Fruit fly (Drosophila melanogaster): Measurements from ENCODE around the gene CG2150.

The CG2150 gene

DNA sequence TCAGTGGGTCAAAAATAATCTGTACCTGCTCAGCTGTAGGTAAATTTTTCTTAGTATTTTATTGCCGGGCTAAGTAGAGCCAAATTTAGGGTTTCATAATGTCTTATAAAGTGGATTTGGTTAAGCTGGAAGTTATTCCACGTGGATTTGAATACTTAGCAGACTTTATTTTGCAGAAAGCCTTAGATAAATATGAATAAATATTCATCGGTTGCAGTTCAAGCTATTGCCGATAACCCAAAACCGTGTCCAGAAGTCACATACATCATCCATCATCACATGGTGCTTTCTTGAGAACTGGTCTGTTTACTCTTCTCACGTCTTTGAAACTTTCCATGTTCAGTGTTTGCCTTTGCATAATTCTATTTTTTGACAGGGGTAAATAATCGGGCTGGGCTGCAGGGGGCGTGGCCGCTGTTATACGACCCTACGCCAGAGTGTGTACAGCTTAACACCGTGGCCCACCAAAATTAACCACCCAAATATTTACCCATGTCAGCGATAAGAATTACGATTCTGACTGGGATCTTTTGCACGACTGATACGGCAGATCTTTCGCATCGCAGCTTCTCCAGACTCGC is 5.9 kb downstream of the CG2150 start, which contains the start of gene CG2187 (continued):
- peak; percentile 32 for TF ChIP-seq BtbVII (GFP tag; optimal IDR thresholded peaks at IDR 0.05)
- no peak for TF ChIP-seq CG3281 (GFP tag; optimal IDR thresholded peaks at IDR 0.05)
- TF ChIP-seq kay (GFP tag; optimal IDR thresholded peaks at IDR 0.05): no peak
- no peak for TF ChIP-seq run (tag; optimal IDR thresholded peaks at IDR 0.05)
- TF ChIP-seq CG33557 (GFP tag; optimal IDR thresholded peaks at IDR 0.05): no peak
- TF ChIP-seq CG4424 (GFP tag; optimal IDR thresholded peaks at IDR 0.05): no peak
- no peak for TF ChIP-seq gce (GFP tag; IDR thresholded peaks at IDR 0.05)
- no peak for TF ChIP-seq ems (GFP tag; optimal IDR thresholded peaks at IDR 0.05)
- TF ChIP-seq lbe (GFP tag; optimal IDR thresholded peaks at IDR 0.05): no peak
- peak; percentile 36 for TF ChIP-seq sens (GFP tag)
- TF ChIP-seq CG34376 (GFP tag; optimal IDR thresholded peaks at IDR 0.05): no peak
- no peak for TF ChIP-seq CG8478 (optimal IDR thresholded peaks at IDR 0.05)
- peak; percentile 5 for TF ChIP-seq CG15514 (GFP tag; optimal IDR thresholded peaks at IDR 0.05)
- TF ChIP-seq NC2β (GFP tag; optimal IDR thresholded peaks at IDR 0.05): no peak
- TF ChIP-seq Rfx (GFP tag; IDR thresholded peaks at IDR 0.05): no peak
- TF ChIP-seq pros (GFP tag; optimal IDR thresholded peaks at IDR 0.05): no peak
- TF ChIP-seq CG14860 (GFP tag; IDR thresholded peaks at IDR 0.05; ENCODE audit: partially characterized antibody): no peak
- TF ChIP-seq ci (GFP tag; IDR thresholded peaks at IDR 0.05): peak; percentile 60
- TF ChIP-seq Rx (GFP tag; IDR thresholded peaks at IDR 0.05): no peak
- no peak for TF ChIP-seq mam (GFP tag; optimal IDR thresholded peaks at IDR 0.05)
- TF ChIP-seq zfh1 (GFP tag; IDR thresholded peaks at IDR 0.05): no peak
- peak; percentile 5 for TF ChIP-seq CG13296 (GFP tag; optimal IDR thresholded peaks at IDR 0.05)
- TF ChIP-seq CG17385 (GFP tag; optimal IDR thresholded peaks at IDR 0.05): peak; percentile 7
- no peak for TF ChIP-seq lmd (GFP tag; IDR thresholded peaks at IDR 0.05)
- TF ChIP-seq Xbp1 (GFP tag; optimal IDR thresholded peaks at IDR 0.05): no peak
- TF ChIP-seq CG14710 (tag; optimal IDR thresholded peaks at IDR 0.05): peak; percentile 0
- no peak for TF ChIP-seq z (GFP tag; IDR thresholded peaks at IDR 0.05)
- no peak for TF ChIP-seq CG10209 (GFP tag; optimal IDR thresholded peaks at IDR 0.05)
- TF ChIP-seq Doc3 (GFP tag; IDR thresholded peaks at IDR 0.05; ENCODE audit: partially characterized antibody): no peak
- peak; percentile 42 for TF ChIP-seq CG12071 (GFP tag; optimal IDR thresholded peaks at IDR 0.05)
- TF ChIP-seq CG9727 (GFP tag; optimal IDR thresholded peaks at IDR 0.05): no peak
- no peak for TF ChIP-seq Atf6 (GFP tag; IDR thresholded peaks at IDR 0.05)
- no peak for TF ChIP-seq CG18011 (GFP tag; optimal IDR thresholded peaks at IDR 0.05)
- TF ChIP-seq CG4707 (GFP tag; optimal IDR thresholded peaks at IDR 0.05): peak; percentile 3
- no peak for TF ChIP-seq trem (tag; optimal IDR thresholded peaks at IDR 0.05)
- TF ChIP-seq tio (GFP tag; optimal IDR thresholded peaks at IDR 0.05): no peak
- TF ChIP-seq hb (GFP tag; IDR thresholded peaks at IDR 0.05; ENCODE audit: partially characterized antibody): no peak
- TF ChIP-seq CG32767 (GFP tag; IDR thresholded peaks at IDR 0.05): no peak
- no peak for TF ChIP-seq Bgb (GFP tag; IDR thresholded peaks at IDR 0.05; ENCODE audit: partially characterized antibody)
- TF ChIP-seq Neu2 (GFP tag; optimal IDR thresholded peaks at IDR 0.05; ENCODE audit: borderline replicate concordance): no peak
- TF ChIP-seq dm (GFP tag; optimal IDR thresholded peaks at IDR 0.05): no peak
- no peak for TF ChIP-seq stwl (tag; optimal IDR thresholded peaks at IDR 0.05)
- no peak for TF ChIP-seq sob (GFP tag; IDR thresholded peaks at IDR 0.05)
- no peak for TF ChIP-seq Awh (GFP tag; IDR thresholded peaks at IDR 0.05)
- TF ChIP-seq CG12236 (GFP tag; optimal IDR thresholded peaks at IDR 0.05): no peak
- TF ChIP-seq ham (GFP tag; IDR thresholded peaks at IDR 0.05): no peak
- TF ChIP-seq CG7987 (GFP tag; optimal IDR thresholded peaks at IDR 0.05): peak; percentile 18
- no peak for TF ChIP-seq HLH4C (GFP tag; IDR thresholded peaks at IDR 0.05; ENCODE audit: partially characterized antibody)
- TF ChIP-seq CG7839 (tag; optimal IDR thresholded peaks at IDR 0.05): no peak
- no peak for TF ChIP-seq insv (GFP tag; optimal IDR thresholded peaks at IDR 0.05)
- no peak for TF ChIP-seq ato (GFP tag; IDR thresholded peaks at IDR 0.05; ENCODE audit: partially characterized antibody)

Measured in whole organism, embryonic.